Worm (Caenorhabditis elegans): ENCODE data around the gene cyn-3.

DNA sequence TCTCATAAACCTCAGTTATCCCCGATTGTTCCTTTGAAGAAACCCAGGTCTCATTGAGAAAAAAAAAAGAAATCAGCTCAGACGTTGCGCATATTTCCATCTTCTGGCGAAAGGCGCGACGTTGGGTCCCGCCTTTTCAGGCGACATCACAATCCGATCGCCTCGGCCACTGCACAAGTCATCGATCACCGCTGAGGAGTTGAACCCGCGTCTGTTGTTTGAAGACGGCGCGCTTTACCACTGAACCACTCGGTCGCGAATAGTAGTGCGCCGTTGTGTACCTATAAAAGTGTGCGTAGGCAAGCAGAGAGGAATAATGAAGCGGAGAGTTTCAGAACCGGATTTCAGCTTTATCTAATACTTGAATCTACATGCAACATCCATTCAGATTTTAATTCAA is 1.2 kb downstream of the cyn-3 start, which contains the start of gene Y75B12B.11:
- TF ChIP-seq lin-11 (tag; optimal IDR thresholded peaks at IDR 0.05) (peak; percentile 81), ama-1 (optimal IDR thresholded peaks at IDR 0.05) (no peak), pag-3 (tag; optimal IDR thresholded peaks at IDR 0.05; ENCODE audit: borderline replicate concordance) (no peak), hlh-8 (tag; optimal IDR thresholded peaks at IDR 0.05) (peak; percentile 84), sox-2 (GFP tag; IDR thresholded peaks at IDR 0.05) (peak; percentile 62; the same call in 1 of the 2 replicates), F13H6.1 (tag; optimal IDR thresholded peaks at IDR 0.05) (peak; percentile 81), dve-1 (tag; optimal IDR thresholded peaks at IDR 0.05) (peak; percentile 87), hlh-13 (GFP tag; optimal IDR thresholded peaks at IDR 0.05) (peak; percentile 75), npax-4 (tag; optimal IDR thresholded peaks at IDR 0.05) (peak; percentile 74), C08G9.2 (tag; optimal IDR thresholded peaks at IDR 0.05) (peak; percentile 82), elt-4 (tag; optimal IDR thresholded peaks at IDR 0.05) (peak; percentile 82), unc-86 (tag; optimal IDR thresholded peaks at IDR 0.05) (peak; percentile 79)
